Fruit fly (Drosophila melanogaster): ENCODE measurements around the gene CG32756.

CG32756 gene

DNA sequence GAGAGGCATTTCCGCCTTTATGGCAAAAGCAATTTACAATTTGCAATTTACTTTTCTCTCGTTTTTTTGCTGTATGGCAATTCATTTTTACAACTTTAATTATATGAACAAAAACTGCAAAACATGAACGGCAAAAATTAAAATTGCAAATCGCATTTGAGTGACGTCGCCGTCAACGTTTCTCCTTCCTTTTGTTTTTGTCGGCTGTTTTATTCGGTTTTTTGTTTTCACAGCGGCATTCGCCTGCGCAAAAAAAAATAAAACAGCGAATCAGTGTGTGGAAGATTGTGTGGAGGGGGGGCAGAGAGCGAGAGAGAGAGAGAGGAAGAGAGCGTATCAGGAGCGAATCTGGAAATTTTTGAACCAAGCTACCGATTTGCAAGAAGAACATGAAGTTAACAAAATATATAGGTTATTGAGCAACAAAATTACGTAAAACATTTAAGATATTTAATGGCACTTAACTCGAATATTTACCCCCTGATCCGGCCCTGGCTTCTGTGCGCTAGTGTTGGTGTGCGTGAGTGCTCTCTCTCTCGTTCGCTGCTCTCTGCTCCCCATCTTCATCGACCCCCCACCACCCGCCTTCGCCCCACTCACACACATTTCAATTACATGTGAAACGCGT, 26.9 kb upstream of the CG32756 start (continued):
- TF ChIP-seq CG17186 (GFP tag; optimal IDR thresholded peaks at IDR 0.05) (peak; percentile 91), dmrt11E (tag; optimal IDR thresholded peaks at IDR 0.05) (peak; percentile 96), Hr39 (optimal IDR thresholded peaks at IDR 0.05) (no peak), Pdp1 (GFP tag; optimal IDR thresholded peaks at IDR 0.05) (peak; percentile 99), dati (GFP tag; IDR thresholded peaks at IDR 0.05) (peak; percentile 98), Hr51 (GFP tag; optimal IDR thresholded peaks at IDR 0.05) (peak; percentile 97 to 98), gt (GFP tag; IDR thresholded peaks at IDR 0.05) (peak; percentile 98), CG10267 (tag; optimal IDR thresholded peaks at IDR 0.05) (peak; percentile 91), hbn (GFP tag; IDR thresholded peaks at IDR 0.05; ENCODE audit: partially characterized antibody) (peak; percentile 66), jumu (GFP tag; optimal IDR thresholded peaks at IDR 0.05) (peak; percentile 99), sens-2 (GFP tag; IDR thresholded peaks at IDR 0.05) (peak; percentile 98), CG4707 (GFP tag; optimal IDR thresholded peaks at IDR 0.05) (peak; percentile 86), Sry-δ (GFP tag; optimal IDR thresholded peaks at IDR 0.05) (peak; percentile 79), CG2116 (GFP tag; optimal IDR thresholded peaks at IDR 0.05) (peak; percentile 84), HLH54F (GFP tag; optimal IDR thresholded peaks at IDR 0.05) (peak; percentile 99), tio (GFP tag; optimal IDR thresholded peaks at IDR 0.05) (peak; percentile 90), CG15011 (GFP tag; optimal IDR thresholded peaks at IDR 0.05) (peak; percentile 98), CG2889 (GFP tag; IDR thresholded peaks at IDR 0.05) (peak; percentile 99), HmgZ (tag; optimal IDR thresholded peaks at IDR 0.05) (peak; percentile 99), HmgD (GFP tag; optimal IDR thresholded peaks at IDR 0.05) (peak; percentile 99), Ada2b (GFP tag; IDR thresholded peaks at IDR 0.05) (peak; percentile 100), CG30403 (GFP tag; optimal IDR thresholded peaks at IDR 0.05) (peak; percentile 99), tup (GFP tag; optimal IDR thresholded peaks at IDR 0.05) (peak; percentile 98), CG12391 (tag; optimal IDR thresholded peaks at IDR 0.05) (peak; percentile 98), CG6254 (GFP tag; optimal IDR thresholded peaks at IDR 0.05) (peak; percentile 93), Lhr (GFP tag; optimal IDR thresholded peaks at IDR 0.05) (peak; percentile 92), CG6765 (GFP tag; optimal IDR thresholded peaks at IDR 0.05) (peak; percentile 96), phol (tag; optimal IDR thresholded peaks at IDR 0.05) (peak; percentile 97), TFAM (GFP tag; optimal IDR thresholded peaks at IDR 0.05) (peak; percentile 85), ab (GFP tag; optimal IDR thresholded peaks at IDR 0.05) (peak; percentile 99), CG33557 (GFP tag; optimal IDR thresholded peaks at IDR 0.05) (peak; percentile 93), CG4424 (GFP tag; optimal IDR thresholded peaks at IDR 0.05) (peak; percentile 99), CG3838 (GFP tag; optimal IDR thresholded peaks at IDR 0.05) (peak; percentile 95), CG14050 (GFP tag; IDR thresholded peaks at IDR 0.05) (peak; percentile 99), CG42726 (GFP tag; IDR thresholded peaks at IDR 0.05; ENCODE audit: partially characterized antibody) (peak; percentile 90), CG6813 (GFP tag; optimal IDR thresholded peaks at IDR 0.05) (peak; percentile 98), trh (GFP tag; optimal IDR thresholded peaks at IDR 0.05) (peak; percentile 97), CG13296 (GFP tag; optimal IDR thresholded peaks at IDR 0.05) (peak; percentile 99), CG10654 (GFP tag; optimal IDR thresholded peaks at IDR 0.05) (peak; percentile 98), Hey (tag; optimal IDR thresholded peaks at IDR 0.05) (peak; percentile 95), ssp (GFP tag; IDR thresholded peaks at IDR 0.05) (peak; percentile 96), sens (GFP tag) (peak; percentile 100), chm (GFP tag; IDR thresholded peaks at IDR 0.05) (peak; percentile 99), CG8359 (GFP tag; optimal IDR thresholded peaks at IDR 0.05; ENCODE audit: borderline replicate concordance) (peak; percentile 93), CG14710 (tag; optimal IDR thresholded peaks at IDR 0.05) (peak; percentile 94), maf-S (GFP tag; optimal IDR thresholded peaks at IDR 0.05) (peak; percentile 99), Opbp (GFP tag; IDR thresholded peaks at IDR 0.05; ENCODE audit: partially characterized antibody) (peak; percentile 96), BtbVII (GFP tag; optimal IDR thresholded peaks at IDR 0.05) (peak; percentile 99), CTCF (GFP tag; optimal IDR thresholded peaks at IDR 0.05) (peak; percentile 71)
